Fruit fly (Drosophila melanogaster): ENCODE results near the gene Rph.

Gene Rph

DNA sequence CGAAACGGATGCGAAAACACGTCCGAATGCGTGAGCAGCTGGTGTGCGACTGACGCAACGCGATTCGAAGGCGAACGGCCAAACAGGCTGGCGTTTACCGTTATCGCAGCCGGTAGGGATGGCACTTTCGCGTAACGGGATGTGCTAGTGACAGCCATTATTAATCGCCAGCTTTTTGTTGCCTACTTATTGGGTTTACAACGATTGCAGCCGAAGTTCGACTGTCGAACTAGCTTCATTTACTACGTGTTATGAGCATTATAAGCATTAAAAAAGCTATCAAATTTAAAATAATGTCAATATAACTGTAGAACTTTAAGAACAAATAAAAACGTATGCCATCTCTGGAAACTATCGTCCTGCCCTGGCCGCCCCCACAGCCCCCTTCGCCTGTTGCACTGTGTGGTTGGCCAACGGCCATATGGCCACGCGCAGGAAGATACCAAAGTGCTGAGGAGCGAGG is at the start of gene Rph:
Gene Rph, minus strand, starts transcription at position 51 of the 463 bp plus-strand sequence.
- TF ChIP-seq noc (tag; optimal IDR thresholded peaks at IDR 0.05): no peak

- TF ChIP-seq noc (tag; optimal IDR thresholded peaks at IDR 0.05): no peak
Measured at dm6 chrX:10806718-10807412, 49.4 kb upstream of the Rph start.

DNA sequence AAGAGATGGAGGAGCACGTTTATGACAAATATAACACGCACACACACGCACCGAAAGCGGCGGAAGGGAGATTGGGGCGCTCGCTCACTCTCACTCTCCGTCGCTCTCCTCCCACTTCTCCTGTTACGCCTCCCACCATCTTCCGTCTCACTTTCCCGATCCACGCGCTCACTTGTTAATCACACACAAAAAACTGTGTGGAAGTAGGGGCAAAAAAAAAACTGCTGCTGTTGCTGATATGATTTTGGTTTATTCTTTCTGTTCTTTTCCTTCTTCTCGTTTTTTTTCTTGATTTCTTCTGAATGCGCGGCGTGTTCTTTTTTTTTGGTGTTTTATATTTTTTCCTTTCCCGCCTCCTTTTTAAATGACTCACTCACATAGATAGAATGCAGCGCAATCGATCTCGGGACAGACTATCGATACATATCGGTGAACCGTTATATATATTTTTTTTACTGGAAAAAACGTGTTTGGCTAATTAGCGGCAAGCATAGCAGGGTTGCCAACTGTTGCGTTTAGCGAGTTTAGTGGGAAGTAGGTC is 48.3 kb upstream of the Rph start:
- peak; percentile 62 for TF ChIP-seq noc (tag; optimal IDR thresholded peaks at IDR 0.05)

DNA sequence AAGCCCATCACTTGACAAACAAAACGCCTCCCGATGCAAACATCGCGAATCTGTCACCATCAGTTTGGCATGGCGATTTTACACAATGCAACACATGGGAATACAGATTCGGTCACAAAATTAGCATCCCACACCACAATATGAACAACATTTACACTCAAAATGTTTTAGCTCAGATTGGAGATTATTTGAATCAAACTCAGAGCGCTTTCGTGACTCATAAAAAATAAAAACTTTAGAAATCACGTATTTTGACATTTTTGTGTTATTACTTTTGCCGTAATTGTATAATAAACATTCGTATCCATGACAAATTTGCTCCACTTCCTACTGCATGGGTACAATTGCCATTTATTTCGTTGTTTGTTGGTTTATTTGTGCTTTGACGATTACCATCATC is 46.6 kb upstream of the Rph start:
- TF ChIP-seq noc (tag; optimal IDR thresholded peaks at IDR 0.05): no peak

dm6 chrX:10802457-10803378 is 45.3 kb upstream of the Rph start:
- no peak for TF ChIP-seq noc (tag; optimal IDR thresholded peaks at IDR 0.05)

- no peak for TF ChIP-seq noc (tag; optimal IDR thresholded peaks at IDR 0.05)
Measured at dm6 chrX:10801827-10802456, 44.5 kb upstream of the Rph start.

DNA sequence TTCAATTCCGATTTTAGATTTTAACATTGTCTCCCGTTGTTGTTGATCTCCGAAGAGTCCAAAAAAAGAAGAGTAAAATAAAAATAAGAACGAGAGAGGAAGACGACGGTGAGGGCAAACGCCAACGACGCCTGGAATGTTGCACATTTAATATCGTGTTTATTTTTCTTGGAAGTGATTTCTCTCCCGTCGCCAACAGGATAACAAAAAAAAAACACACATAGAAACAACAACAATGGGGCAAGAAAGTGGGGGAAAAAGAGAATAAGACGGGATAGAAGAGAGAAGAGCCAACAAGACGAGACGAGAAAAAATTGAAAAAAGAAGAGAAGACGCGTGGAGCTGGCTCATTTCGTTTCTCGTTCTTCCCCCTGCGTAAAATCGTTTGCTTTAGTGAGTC is 43.6 kb upstream of the Rph start:
- no peak for TF ChIP-seq noc (tag; optimal IDR thresholded peaks at IDR 0.05)

- no peak for TF ChIP-seq noc (tag; optimal IDR thresholded peaks at IDR 0.05)
Measured at dm6 chrX:10789279-10789678, 31.8 kb upstream of the Rph start.

dm6 chrX:10787352-10787751 is 29.9 kb upstream of the Rph start:
- TF ChIP-seq noc (tag; optimal IDR thresholded peaks at IDR 0.05): no peak

- no peak for TF ChIP-seq noc (tag; optimal IDR thresholded peaks at IDR 0.05)
Measured at dm6 chrX:10786443-10787097, 29.1 kb upstream of the Rph start, which contains the start of the genes Ant2 and sesB. Ant2 (minus strand) TSS chrX:10786907. sesB (minus strand) TSS chrX:10786958.

DNA sequence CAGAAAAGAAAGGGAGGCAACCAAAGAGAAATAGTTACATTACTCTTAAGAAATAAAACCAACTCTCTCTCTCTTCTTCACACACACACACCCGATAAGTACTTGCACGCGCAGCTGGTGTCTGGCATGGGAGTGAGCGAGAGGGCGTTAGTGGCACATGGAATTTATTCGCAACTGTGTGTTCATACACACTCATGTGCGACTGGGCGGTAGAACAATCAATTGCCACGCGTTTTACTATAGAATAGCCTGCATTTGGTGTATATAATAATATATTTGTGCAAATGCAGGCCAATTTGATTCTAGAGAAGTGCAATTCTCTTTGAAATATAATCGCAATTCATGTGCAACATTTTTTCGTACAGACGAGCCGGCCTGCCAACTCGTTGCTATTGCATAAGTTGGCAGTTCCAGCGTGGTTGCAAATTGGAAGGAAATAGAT is 28.5 kb upstream of the Rph start:
- TF ChIP-seq noc (tag; optimal IDR thresholded peaks at IDR 0.05): peak; percentile 26

DNA sequence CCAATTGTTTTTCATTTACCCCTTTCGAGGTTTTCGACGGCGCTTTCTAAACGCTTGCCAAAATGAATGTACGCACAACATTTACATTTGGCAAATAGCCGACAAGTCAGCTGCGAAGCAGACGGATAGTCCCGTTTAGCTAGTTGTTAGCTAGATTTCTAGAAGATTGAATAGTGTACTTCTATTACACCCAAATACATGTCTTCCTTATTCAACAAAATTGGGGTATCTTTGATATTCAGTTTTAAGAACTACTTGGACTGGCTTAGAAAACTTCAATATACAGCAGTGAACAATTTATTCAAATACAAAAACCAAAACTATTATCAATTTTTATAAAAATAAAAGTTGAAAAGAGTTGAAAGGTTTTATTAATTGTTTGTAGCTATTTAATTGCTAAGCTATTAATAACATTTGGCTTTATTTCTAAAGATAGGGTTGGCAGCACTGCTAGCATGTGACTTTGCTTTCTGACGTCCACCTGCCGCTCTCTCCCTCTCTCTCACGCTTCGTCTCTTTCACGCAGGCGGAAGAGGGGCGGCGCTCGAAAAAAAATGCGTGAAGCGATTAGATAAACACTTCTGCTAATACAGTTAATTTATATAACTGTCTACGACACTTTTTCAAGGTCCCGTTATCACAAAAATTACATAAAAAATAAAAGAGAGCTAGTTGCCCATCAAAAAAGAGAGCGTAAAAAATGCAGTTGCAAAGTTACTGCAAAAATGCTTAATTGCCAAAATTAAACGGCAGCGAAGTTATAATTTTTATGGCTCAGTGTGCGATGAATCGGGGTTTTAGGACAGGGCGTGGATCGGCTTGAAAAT is 27.6 kb upstream of the Rph start:
- TF ChIP-seq noc (tag; optimal IDR thresholded peaks at IDR 0.05): no peak

DNA sequence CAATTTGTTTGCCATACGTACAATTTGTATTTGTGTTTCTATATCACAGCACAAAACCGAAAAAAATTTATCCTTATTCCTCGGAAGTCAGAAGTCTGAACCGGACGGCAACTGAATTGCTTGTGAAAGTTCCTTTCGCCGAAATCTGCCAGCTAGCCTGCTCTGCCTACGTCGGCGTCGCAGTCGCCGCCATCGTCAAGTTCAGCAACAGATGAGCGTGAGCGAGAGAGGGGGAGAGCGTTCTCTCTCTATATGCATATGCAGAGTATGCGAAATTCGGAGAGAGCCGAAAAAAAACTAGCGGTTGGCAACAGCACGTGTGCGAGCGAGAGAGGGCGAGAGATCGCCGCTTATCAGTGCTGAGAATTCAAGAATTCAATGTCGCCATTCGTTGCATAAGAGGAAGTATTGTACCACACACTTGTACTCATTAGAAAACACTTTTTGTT is 26.9 kb upstream of the Rph start:
- TF ChIP-seq noc (tag; optimal IDR thresholded peaks at IDR 0.05): peak; percentile 8

dm6 chrX:10783374-10784064 is 26.1 kb upstream of the Rph start:
- peak; percentile 9 for TF ChIP-seq noc (tag; optimal IDR thresholded peaks at IDR 0.05)

All from whole organism, larva.